Fruit fly (Drosophila melanogaster) whole organism, wandering third instar larva: ENCODE data around the gene Cp190.

Experiments used
- dl ChIP-seq, 2 experiments: fragments of 175-275, 200-275 bp in 1 of 2; fragments of 200-275 bp in 1 of 2; sonication (Bioruptor generic); optimal IDR thresholded peaks; lab custom pipeline; 2018; ENCODE audit warnings: mild to moderate bottlenecking in 2 of 2, missing biosample characterization in 2 of 2, missing genetic modification characterization in 2 of 2, moderate library complexity in 2 of 2; ENCODE audit not compliant: partially characterized antibody in 2 of 2, insufficient read depth in 1 of 2
- fru ChIP-seq: fragments of 200-800 bp; sonication (Bioruptor generic); optimal IDR thresholded peaks from 3 replicates; lab custom pipeline; 2016; ENCODE audit warnings: missing biosample characterization, mild to moderate bottlenecking, missing genetic modification characterization
- h ChIP-seq: fragments of 200-800 bp; sonication (Bioruptor generic); optimal IDR thresholded peaks from 3 replicates; lab custom pipeline; 2016; ENCODE audit warnings: missing biosample characterization, mild to moderate bottlenecking, missing genetic modification characterization
- lola ChIP-seq: fragments of >200 bp; optimal IDR thresholded peaks from 2 replicates; lab custom pipeline; 2017; ENCODE audit warnings: missing biosample characterization, missing genetic modification characterization
- pan ChIP-seq: fragments of >200 bp; optimal IDR thresholded peaks from 2 replicates; lab custom pipeline; 2017
- usp ChIP-seq: fragments of >200 bp; optimal IDR thresholded peaks from 2 replicates; lab custom pipeline; 2017; ENCODE audit warnings: missing biosample characterization, missing genetic modification characterization

- no peak for TF ChIP-seq dl (GFP tag; optimal IDR thresholded peaks at IDR 0.05; lab: Kevin White, UChicago; ENCODE audit: insufficient read depth in 1 of 2, partially characterized antibody in 2 of 2)
- TF ChIP-seq h (GFP tag; lab: Kevin White, UChicago), result no peak
- TF ChIP-seq usp (GFP tag; lab: Kevin White, UChicago), result no peak
- TF ChIP-seq pan (lab: Kevin White, UChicago), result no peak
- no peak for TF ChIP-seq fru (GFP tag; lab: Kevin White, UChicago)
- no peak for TF ChIP-seq lola (GFP tag; lab: Kevin White, UChicago)
Measured at dm6 chr3R:15225279-15225730, 49.7 kb downstream of the Cp190 start, which contains the start of the genes CG31344 and Caf1-55.
